Fruit fly (Drosophila melanogaster) whole organism, pupa: ENCODE results near the gene CG7985.

Experiments used
- CG10348 ChIP-seq: fragments of 200-800 bp; sonication (Bioruptor generic); IDR thresholded peaks from 2 replicates; pipeline ENCODE4 v1.3.6; 2022; ENCODE audit warnings: missing biosample characterization, missing genetic modification characterization
- CG12605 ChIP-seq: fragments of 200-800 bp; sonication (Bioruptor generic); IDR thresholded peaks from 2 replicates; pipeline ENCODE4 v1.3.6; 2022; ENCODE audit warnings: missing biosample characterization, missing genetic modification characterization
- CG13204 ChIP-seq: fragments of 200-800 bp; sonication (Bioruptor generic); optimal IDR thresholded peaks from 2 replicates; lab custom pipeline; 2018; ENCODE audit warnings: missing biosample characterization, mild to moderate bottlenecking, missing genetic modification characterization, moderate library complexity
- CG14655 ChIP-seq: fragments of 200-800 bp; sonication (Bioruptor generic); optimal IDR thresholded peaks from 3 replicates; lab custom pipeline; 2017; ENCODE audit warnings: mild to moderate bottlenecking, missing biosample characterization, missing genetic modification reagents, missing genetic modification characterization
- CG15710 ChIP-seq: fragments of 200-800 bp; sonication (Bioruptor generic); optimal IDR thresholded peaks from 2 replicates; lab custom pipeline; 2018; ENCODE audit warnings: missing biosample characterization, mild to moderate bottlenecking, missing genetic modification characterization, moderate library complexity
- CG17806 ChIP-seq: fragments of 200-800 bp; sonication (Bioruptor generic); optimal IDR thresholded peaks from 2 replicates; lab custom pipeline; 2018; ENCODE audit warnings: missing biosample characterization, mild to moderate bottlenecking, missing genetic modification characterization, moderate library complexity
- CG32121 ChIP-seq: fragments of 200-800 bp; sonication (Bioruptor generic); IDR thresholded peaks from 2 replicates; pipeline ENCODE4 v1.3.6; 2022; ENCODE audit warnings: missing biosample characterization, missing genetic modification characterization
- CG34367 ChIP-seq: fragments of 200-800 bp; sonication (Bioruptor generic); optimal IDR thresholded peaks from 2 replicates; lab custom pipeline; 2018; ENCODE audit warnings: missing biosample characterization, mild to moderate bottlenecking, missing genetic modification characterization
- CG4496 ChIP-seq: fragments of 200-800 bp; sonication (Bioruptor generic); IDR thresholded peaks from 3 replicates; pipeline ENCODE4 v1.3.6; 2022; ENCODE audit warnings: missing biosample characterization, missing genetic modification characterization
- CG8159 ChIP-seq: fragments of 200-800 bp; sonication (Bioruptor generic); optimal IDR thresholded peaks from 3 replicates; lab custom pipeline; 2018; ENCODE audit warnings: missing biosample characterization, mild to moderate bottlenecking, missing genetic modification characterization, moderate library complexity
- CG8301 ChIP-seq: fragments of 200-800 bp; sonication (Bioruptor generic); optimal IDR thresholded peaks from 2 replicates; lab custom pipeline; 2018; ENCODE audit warnings: missing biosample characterization, mild to moderate bottlenecking, missing genetic modification characterization
- CG9948 ChIP-seq: fragments of 200-800 bp; sonication (Bioruptor generic); optimal IDR thresholded peaks from 2 replicates; lab custom pipeline; 2018; ENCODE audit warnings: missing biosample characterization, mild to moderate bottlenecking, missing genetic modification characterization, moderate library complexity
- D1 ChIP-seq: fragments of 200-800 bp; sonication (Bioruptor generic); optimal IDR thresholded peaks from 2 replicates; lab custom pipeline; 2018; ENCODE audit warnings: missing biosample characterization, mild to moderate bottlenecking, missing genetic modification characterization, moderate library complexity
- EcR ChIP-seq: fragments of 200-800 bp; sonication (Bioruptor generic); optimal IDR thresholded peaks from 3 replicates; lab custom pipeline; 2019; ENCODE audit warnings: missing biosample characterization, missing genetic modification characterization, mild to moderate bottlenecking, moderate library complexity, missing genetic modification reagents
- Ets98B ChIP-seq: fragments of 200-800 bp; sonication (Bioruptor generic); IDR thresholded peaks from 2 replicates; pipeline ENCODE4 v1.3.6; 2022; ENCODE audit warnings: missing biosample characterization, missing genetic modification characterization
- Pif1A ChIP-seq: fragments of 200-800 bp; sonication (Bioruptor generic); optimal IDR thresholded peaks from 3 replicates; lab custom pipeline; 2016; ENCODE audit warnings: missing biosample characterization, missing genetic modification characterization
- Pif1B ChIP-seq: fragments of 200-800 bp; sonication (Bioruptor generic); optimal IDR thresholded peaks from 3 replicates; lab custom pipeline; 2016; ENCODE audit warnings: missing biosample characterization, missing genetic modification characterization
- Snoo ChIP-seq: fragments of 200-800 bp; sonication (Bioruptor generic); optimal IDR thresholded peaks from 3 replicates; lab custom pipeline; 2017; ENCODE audit warnings: missing biosample characterization, mild to moderate bottlenecking, missing genetic modification characterization, inconsistent platforms
- fd96Ca ChIP-seq: fragments of 200-800 bp; sonication (Bioruptor generic); IDR thresholded peaks from 3 replicates; pipeline ENCODE4 v1.3.6; 2022; ENCODE audit warnings: missing biosample characterization, missing genetic modification characterization
- gl ChIP-seq: fragments of 200-800 bp; sonication (Bioruptor generic); optimal IDR thresholded peaks from 2 replicates; lab custom pipeline; 2018; ENCODE audit warnings: missing biosample characterization, mild to moderate bottlenecking, missing genetic modification characterization
- rn ChIP-seq: fragments of 200-800 bp; sonication (Bioruptor generic); IDR thresholded peaks from 2 replicates; pipeline ENCODE4 v1.3.6; 2022; ENCODE audit warnings: missing biosample characterization, missing genetic modification characterization

CG7985 gene

dm6 chr3R:18197802-18198148, 1.9 kb upstream of the CG7985 start:
- TF ChIP-seq EcR (GFP tag; lab: Kevin White, UChicago) (no peak), CG10348 (no peak), CG9948 (no peak), CG34367 (tag; lab: Kevin White, UChicago) (no peak), rn (no peak), CG15710 (tag; lab: Kevin White, UChicago) (no peak), fd96Ca (GFP tag; lab: Robert Waterston, UW) (no peak), CG8301 (tag; lab: Kevin White, UChicago) (no peak), Pif1B (no peak), CG17806 (tag; lab: Kevin White, UChicago) (no peak), Snoo (tag; lab: Kevin White, UChicago) (no peak), CG13204 (GFP tag; lab: Kevin White, UChicago) (no peak), CG12605 (GFP tag; lab: Robert Waterston, UW) (no peak), Pif1A (no peak), Ets98B (GFP tag; lab: Robert Waterston, UW) (no peak), CG8159 (no peak), CG4496 (GFP tag; lab: Robert Waterston, UW) (no peak), CG32121 (GFP tag; lab: Robert Waterston, UW) (no peak)

dm6 chr3R:18198518-18199118, 1.0 kb upstream of the CG7985 start:
- peak; percentile 23 for TF ChIP-seq CG13204 (GFP tag; lab: Kevin White, UChicago)
- TF ChIP-seq CG12605 (GFP tag; lab: Robert Waterston, UW): no peak
- TF ChIP-seq Pif1A: peak; percentile 31
- peak; percentile 54 for TF ChIP-seq gl
- TF ChIP-seq D1 (tag; lab: Kevin White, UChicago): no peak
- peak; percentile 47 for TF ChIP-seq Pif1B
- TF ChIP-seq CG8301 (tag; lab: Kevin White, UChicago): peak; percentile 9
- TF ChIP-seq Snoo (tag; lab: Kevin White, UChicago): peak; percentile 35

- TF ChIP-seq Pif1A (no peak), CG4496 (GFP tag; lab: Robert Waterston, UW) (no peak), Ets98B (GFP tag; lab: Robert Waterston, UW) (no peak), CG34367 (tag; lab: Kevin White, UChicago) (no peak)
Observed at dm6 chr3R:18199885-18200249, 210 bp downstream of the CG7985 start.

dm6 chr3R:18208479-18208878, 8.8 kb downstream of the CG7985 start, which contains the start of gene CG44158:
TSS of gene CG44158 (plus strand) at chr3R:18208779.
- TF ChIP-seq gl (no peak), EcR (GFP tag; lab: Kevin White, UChicago) (no peak), Pif1B (no peak), CG8301 (tag; lab: Kevin White, UChicago) (no peak), CG4496 (GFP tag; lab: Robert Waterston, UW) (no peak), CG12605 (GFP tag; lab: Robert Waterston, UW) (no peak), D1 (tag; lab: Kevin White, UChicago) (no peak), CG9948 (no peak), Ets98B (GFP tag; lab: Robert Waterston, UW) (no peak), Pif1A (no peak), CG10348 (no peak), CG17806 (tag; lab: Kevin White, UChicago) (no peak), rn (no peak), CG14655 (GFP tag; lab: Kevin White, UChicago) (no peak)

- TF ChIP-seq CG8159 (peak; percentile 18), EcR (GFP tag; lab: Kevin White, UChicago) (no peak), CG15710 (tag; lab: Kevin White, UChicago) (peak; percentile 7), gl (no peak), CG32121 (GFP tag; lab: Robert Waterston, UW) (0 out of 2 replicates have a peak, but pooled peaks have one; percentile 13), CG8301 (tag; lab: Kevin White, UChicago) (no peak), Pif1A (peak; percentile 31), CG10348 (no peak), Pif1B (peak; percentile 2), CG4496 (GFP tag; lab: Robert Waterston, UW) (peak; percentile 45; the same call in 1 of the 3 replicates)
Observed at dm6 chr3R:18215300-18215699, 15.6 kb downstream of the CG7985 start.

dm6 chr3R:18215900-18216299, 16.2 kb downstream of the CG7985 start, which contains the start of gene CG14314:
TSS of gene CG14314 (plus strand) at chr3R:18216142.
- no peak for TF ChIP-seq Ets98B (GFP tag; lab: Robert Waterston, UW)
- TF ChIP-seq EcR (GFP tag; lab: Kevin White, UChicago): no peak
- TF ChIP-seq D1 (tag; lab: Kevin White, UChicago): no peak
- no peak for TF ChIP-seq gl
- no peak for TF ChIP-seq CG34367 (tag; lab: Kevin White, UChicago)
- no peak for TF ChIP-seq CG8159
- TF ChIP-seq CG10348: no peak
- no peak for TF ChIP-seq CG9948

dm6 chr3R:18220211-18220749, 20.6 kb downstream of the CG7985 start, which contains the start of the genes CG7988 and CG7183:
TSS of gene CG7988 (plus strand) at chr3R:18220526.
TSS of gene CG7183 (minus strand) at chr3R:18220699.
- TF ChIP-seq Pif1A (peak; percentile 94), CG32121 (GFP tag; lab: Robert Waterston, UW) (peak; percentile 98), Snoo (tag; lab: Kevin White, UChicago) (peak; percentile 98), CG13204 (GFP tag; lab: Kevin White, UChicago) (no peak), CG10348 (peak; percentile 93), CG34367 (tag; lab: Kevin White, UChicago) (peak; percentile 98), CG14655 (GFP tag; lab: Kevin White, UChicago) (peak; percentile 96), D1 (tag; lab: Kevin White, UChicago) (no peak), EcR (GFP tag; lab: Kevin White, UChicago) (no peak), CG12605 (GFP tag; lab: Robert Waterston, UW) (peak; percentile 98), CG9948 (peak; percentile 99), Pif1B (peak; percentile 90), fd96Ca (GFP tag; lab: Robert Waterston, UW) (no peak), CG17806 (tag; lab: Kevin White, UChicago) (peak; percentile 98), CG15710 (tag; lab: Kevin White, UChicago) (peak; percentile 99), CG4496 (GFP tag; lab: Robert Waterston, UW) (peak; percentile 98), gl (peak; percentile 91), rn (peak; percentile 98), CG8301 (tag; lab: Kevin White, UChicago) (peak; percentile 97), CG8159 (peak; percentile 99), Ets98B (GFP tag; lab: Robert Waterston, UW) (peak; percentile 96)
